Fruit fly (Drosophila melanogaster) whole organism, pupa: Measurements from ENCODE around the gene AP-1gamma.

Source experiments
- CG10348 ChIP-seq: fragments of 200-800 bp; sonication (Bioruptor generic); IDR thresholded peaks from 2 replicates; pipeline ENCODE4 v1.3.6; 2022; ENCODE audit warnings: missing biosample characterization, missing genetic modification characterization
- CG14655 ChIP-seq: fragments of 200-800 bp; sonication (Bioruptor generic); optimal IDR thresholded peaks from 3 replicates; lab custom pipeline; 2017; ENCODE audit warnings: mild to moderate bottlenecking, missing biosample characterization, missing genetic modification reagents, missing genetic modification characterization
- CG15710 ChIP-seq: fragments of 200-800 bp; sonication (Bioruptor generic); optimal IDR thresholded peaks from 2 replicates; lab custom pipeline; 2018; ENCODE audit warnings: missing biosample characterization, mild to moderate bottlenecking, missing genetic modification characterization, moderate library complexity
- CG17806 ChIP-seq: fragments of 200-800 bp; sonication (Bioruptor generic); optimal IDR thresholded peaks from 2 replicates; lab custom pipeline; 2018; ENCODE audit warnings: missing biosample characterization, mild to moderate bottlenecking, missing genetic modification characterization, moderate library complexity
- CG4496 ChIP-seq: fragments of 200-800 bp; sonication (Bioruptor generic); IDR thresholded peaks from 3 replicates; pipeline ENCODE4 v1.3.6; 2022; ENCODE audit warnings: missing biosample characterization, missing genetic modification characterization
- CG8159 ChIP-seq: fragments of 200-800 bp; sonication (Bioruptor generic); optimal IDR thresholded peaks from 3 replicates; lab custom pipeline; 2018; ENCODE audit warnings: missing biosample characterization, mild to moderate bottlenecking, missing genetic modification characterization, moderate library complexity
- CG8301 ChIP-seq: fragments of 200-800 bp; sonication (Bioruptor generic); optimal IDR thresholded peaks from 2 replicates; lab custom pipeline; 2018; ENCODE audit warnings: missing biosample characterization, mild to moderate bottlenecking, missing genetic modification characterization
- D1 ChIP-seq: fragments of 200-800 bp; sonication (Bioruptor generic); optimal IDR thresholded peaks from 2 replicates; lab custom pipeline; 2018; ENCODE audit warnings: missing biosample characterization, mild to moderate bottlenecking, missing genetic modification characterization, moderate library complexity
- Pif1A ChIP-seq: fragments of 200-800 bp; sonication (Bioruptor generic); optimal IDR thresholded peaks from 3 replicates; lab custom pipeline; 2016; ENCODE audit warnings: missing biosample characterization, missing genetic modification characterization
- fd96Ca ChIP-seq: fragments of 200-800 bp; sonication (Bioruptor generic); IDR thresholded peaks from 3 replicates; pipeline ENCODE4 v1.3.6; 2022; ENCODE audit warnings: missing biosample characterization, missing genetic modification characterization
- rn ChIP-seq: fragments of 200-800 bp; sonication (Bioruptor generic); IDR thresholded peaks from 2 replicates; pipeline ENCODE4 v1.3.6; 2022; ENCODE audit warnings: missing biosample characterization, missing genetic modification characterization

DNA sequence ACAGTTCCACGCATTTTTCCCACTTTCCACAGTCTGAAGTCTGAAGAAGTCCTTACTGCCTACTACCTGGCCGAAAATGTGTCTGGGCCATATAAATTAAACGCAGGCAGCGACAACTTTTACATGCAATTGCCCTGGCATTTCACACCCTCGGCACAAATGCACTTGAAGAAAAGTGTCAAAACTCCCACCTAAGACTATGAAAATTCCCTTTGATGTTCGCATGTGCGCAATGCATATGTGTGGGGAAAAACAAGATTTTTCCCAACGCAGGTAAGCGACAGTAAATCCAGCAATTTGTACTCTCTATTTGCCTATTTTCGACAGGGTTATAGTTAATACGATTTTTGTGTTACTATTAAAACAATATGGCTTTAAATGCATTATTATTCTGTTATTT lies 20.9 kb downstream of the AP-1gamma start:
- TF ChIP-seq CG8159 (tag; lab: Kevin White, UChicago), result no peak
- no peak for TF ChIP-seq CG17806 (tag; lab: Kevin White, UChicago)
- no peak for TF ChIP-seq CG4496 (GFP tag; lab: Robert Waterston, UW)
- no peak for TF ChIP-seq rn (GFP tag; lab: Robert Waterston, UW)
- TF ChIP-seq fd96Ca (GFP tag; lab: Robert Waterston, UW), result no peak
- TF ChIP-seq CG10348 (GFP tag; lab: Robert Waterston, UW), result no peak
- TF ChIP-seq CG15710 (tag; lab: Kevin White, UChicago), result no peak
- TF ChIP-seq D1 (tag; lab: Kevin White, UChicago), result no peak
- no peak for TF ChIP-seq Pif1A (GFP tag; lab: Kevin White, UChicago)
- TF ChIP-seq CG14655, result no peak
- TF ChIP-seq CG8301, result no peak
